Worm (Caenorhabditis elegans) whole organism, L4/young adult: ENCODE results near the gene sto-2.

ENCODE experiments used
- W03F9.2 ChIP-seq: fragments of 150-350 bp; optimal IDR thresholded peaks from 2 replicates; lab custom pipeline; 2014; ENCODE audit warnings: missing biosample characterization, missing genetic modification characterization
- dao-5 ChIP-seq: sonication (generic microtip); optimal IDR thresholded peaks from 2 replicates; lab custom pipeline; 2016; ENCODE audit warnings: missing genotype, missing genetic modification characterization, moderate library complexity, missing compliant biosample characterization
- him-1 ChIP-seq: sonication (generic microtip); optimal IDR thresholded peaks from 2 replicates; lab custom pipeline; 2016; ENCODE audit warnings: missing genotype, missing genetic modification reagents, missing genetic modification characterization, missing compliant biosample characterization

ce11 chrX:5297942-5298611, 25.1 kb downstream of the sto-2 start, which contains the start of gene ift-81:
- TF ChIP-seq dao-5 (no peak), W03F9.2 (tag; lab: Kevin White, UChicago) (no peak), him-1 (peak; percentile 26)
